Worm (Caenorhabditis elegans) whole organism, L4 larva: ENCODE measurements around the gene H37A05.4.
A peak's percentile ranks its signal among the peaks of the same experiment; 100 is the strongest.

ENCODE experiments used
- F26F4.8 ChIP-seq: fragments of 200-800 bp; sonication (Bioruptor generic); conservative IDR thresholded peaks from 2 replicates; pipeline ENCODE4 v1.3.6; 2022; ENCODE audit warnings: missing genetic modification characterization, missing compliant biosample characterization
- F37D6.2 ChIP-seq: sonication (generic microtip); optimal IDR thresholded peaks from 2 replicates; lab custom pipeline; 2016; ENCODE audit warnings: mild to moderate bottlenecking, missing genetic modification characterization, missing compliant biosample characterization
- F44E2.7 ChIP-seq: fragments of 200-800 bp; sonication (Bioruptor generic); IDR thresholded peaks from 2 replicates; pipeline ENCODE4 v2.1.2; 2022; ENCODE audit warnings: missing genetic modification characterization, missing compliant biosample characterization
- T26A8.4 ChIP-seq: fragments of 200-800 bp; sonication (Bioruptor generic); IDR thresholded peaks from 2 replicates; pipeline ENCODE4 v1.3.6; 2022; ENCODE audit warnings: missing genetic modification characterization, missing compliant biosample characterization
- Y105C5A.15 ChIP-seq: fragments of 200-800 bp; sonication (Bioruptor generic); IDR thresholded peaks from 2 replicates; pipeline ENCODE4 v1.3.6; 2022; ENCODE audit warnings: missing genetic modification characterization, missing compliant biosample characterization
- Y5F2A.4 ChIP-seq: fragments of 200-800 bp; sonication (Bioruptor generic); optimal IDR thresholded peaks from 2 replicates; lab custom pipeline; 2018; ENCODE audit warnings: mild to moderate bottlenecking, missing genetic modification characterization, missing compliant biosample characterization
- ZK337.2 ChIP-seq: fragments of 200-800 bp; sonication (Bioruptor generic); IDR thresholded peaks from 2 replicates; pipeline ENCODE4 v1.3.6; 2022; ENCODE audit warnings: missing genetic modification reagents, missing genetic modification characterization, missing compliant biosample characterization
- ZK546.5 ChIP-seq, 2 experiments: sonication (generic microtip); optimal IDR thresholded peaks; 2 replicates each; lab custom pipeline; 2017; ENCODE audit warnings: missing biosample characterization in 2 of 2, missing genetic modification characterization in 2 of 2
- aha-1 ChIP-seq: fragments of 150-350 bp; peaks from one replicate; lab custom pipeline; 2014; ENCODE audit warnings: missing biosample characterization, missing genetic modification characterization
- aly-2 ChIP-seq: sonication (generic microtip); optimal IDR thresholded peaks from 2 replicates; lab custom pipeline; 2018; ENCODE audit warnings: missing biosample characterization, missing genetic modification characterization
- ama-1 ChIP-seq: fragments of 150-350 bp; optimal IDR thresholded peaks from 2 replicates; lab custom pipeline; 2014; ENCODE audit warnings: inconsistent platforms, mixed read lengths
- attf-4 ChIP-seq: sonication (generic microtip); optimal IDR thresholded peaks from 3 replicates; lab custom pipeline; 2017; ENCODE audit warnings: missing biosample characterization, missing genetic modification characterization
- ceh-20 ChIP-seq: fragments of 200-800 bp; sonication (Bioruptor generic); IDR thresholded peaks from 2 replicates; pipeline ENCODE4 v1.3.6; 2022; ENCODE audit warnings: missing genetic modification reagents, missing genetic modification characterization, missing compliant biosample characterization
- ceh-44 ChIP-seq: fragments of 200-800 bp; sonication (Bioruptor generic); IDR thresholded peaks from 2 replicates; pipeline ENCODE4 v1.3.6; 2022; ENCODE audit warnings: missing genetic modification reagents, missing genetic modification characterization, missing compliant biosample characterization
- ceh-62 ChIP-seq: sonication (generic microtip); optimal IDR thresholded peaks from 2 replicates; lab custom pipeline; 2017; ENCODE audit warnings: missing biosample characterization, missing genetic modification characterization
- ces-1 ChIP-seq: fragments of 150-350 bp; sonication (generic microtip); optimal IDR thresholded peaks from 4 replicates; lab custom pipeline; 2014; ENCODE audit warnings: missing biosample characterization, missing genetic modification reagents, missing genetic modification characterization
- cey-2 ChIP-seq: sonication (generic microtip); optimal IDR thresholded peaks from 3 replicates; lab custom pipeline; 2017; ENCODE audit warnings: missing genetic modification characterization, mild to moderate bottlenecking, missing compliant biosample characterization, antibody characterized with exemption, borderline replicate concordance; ENCODE audit not compliant: insufficient read depth
- ctbp-1 ChIP-seq: fragments of 200-800 bp; sonication (Bioruptor generic); IDR thresholded peaks from 2 replicates; pipeline ENCODE4 v1.3.6; 2022; ENCODE audit warnings: missing genetic modification reagents, missing genetic modification characterization, missing compliant biosample characterization
- dmd-6 ChIP-seq: fragments of 200-800 bp; sonication (Bioruptor generic); IDR thresholded peaks from 2 replicates; pipeline ENCODE4 v1.3.6; 2022; ENCODE audit warnings: missing genetic modification reagents, missing genetic modification characterization, missing compliant biosample characterization
- dmd-8 ChIP-seq: fragments of 200-800 bp; sonication (Bioruptor generic); IDR thresholded peaks from 2 replicates; pipeline ENCODE4 v1.3.6; 2022; ENCODE audit warnings: missing genetic modification characterization, missing compliant biosample characterization
- dpl-1 ChIP-seq: fragments of 150-350 bp; optimal IDR thresholded peaks from 2 replicates; lab custom pipeline; 2014; ENCODE audit warnings: missing biosample characterization, missing genetic modification reagents, missing genetic modification characterization
- fos-1 ChIP-seq: fragments of 150-350 bp; optimal IDR thresholded peaks from 2 replicates; lab custom pipeline; 2014; ENCODE audit warnings: missing biosample characterization, missing genetic modification characterization
- hif-1 ChIP-seq, 2 experiments: sonication (generic microtip); optimal IDR thresholded peaks; 2 replicates each; lab custom pipeline; 2016 to 2017; ENCODE audit warnings: missing compliant biosample characterization in 2 of 2, missing genetic modification characterization in 2 of 2, missing genetic modification reagents in 2 of 2, missing genotype in 2 of 2, mild to moderate bottlenecking in 1 of 2
- hlh-11 ChIP-seq: fragments of 200-800 bp; sonication (Bioruptor generic); optimal IDR thresholded peaks from 2 replicates; lab custom pipeline; 2018; ENCODE audit warnings: mild to moderate bottlenecking, missing genetic modification characterization, missing compliant biosample characterization
- hlh-30 ChIP-seq: sonication (generic microtip); optimal IDR thresholded peaks from 2 replicates; lab custom pipeline; 2017; ENCODE audit warnings: antibody characterized with exemption, mild to moderate bottlenecking, missing genetic modification characterization, missing compliant biosample characterization; ENCODE audit not compliant: insufficient read depth
- hmg-1.1 ChIP-seq: fragments of 200-800 bp; sonication (Bioruptor generic); IDR thresholded peaks from 2 replicates; pipeline ENCODE4 v1.3.6; 2022; ENCODE audit warnings: missing genetic modification reagents, missing genetic modification characterization, missing compliant biosample characterization
- lim-7 ChIP-seq: fragments of 200-800 bp; sonication (Bioruptor generic); IDR thresholded peaks from 2 replicates; pipeline ENCODE4 v1.3.6; 2022; ENCODE audit warnings: missing genetic modification characterization, missing compliant biosample characterization
- lin-1 ChIP-seq: fragments of 200-800 bp; sonication (Bioruptor generic); IDR thresholded peaks from 2 replicates; pipeline ENCODE4 v1.3.6; 2022; ENCODE audit warnings: missing genetic modification reagents, missing genetic modification characterization, missing compliant biosample characterization
- lin-29 ChIP-seq: fragments of 200-800 bp; sonication (Bioruptor generic); IDR thresholded peaks from 2 replicates; pipeline ENCODE4 v1.3.6; 2022; ENCODE audit warnings: missing genetic modification reagents, missing genetic modification characterization, missing compliant biosample characterization
- lin-38 ChIP-seq: fragments of 200-800 bp; sonication (Bioruptor generic); IDR thresholded peaks from 2 replicates; pipeline ENCODE4 v1.3.6; 2022; ENCODE audit warnings: missing genetic modification reagents, missing genetic modification characterization, missing compliant biosample characterization
- lsy-2 ChIP-seq, 2 experiments: fragments of 150-350 bp in 1 of 2; sonication (generic microtip) in 1 of 2; optimal IDR thresholded peaks; 2 replicates each; lab custom pipeline; 2014 to 2017; ENCODE audit warnings: missing biosample characterization in 2 of 2, missing genetic modification characterization in 2 of 2
- madf-5 ChIP-seq, 2 experiments: fragments of 200-800 bp; sonication (Bioruptor generic); IDR thresholded peaks; 2 replicates each; pipeline ENCODE4 v1.3.6; 2022; ENCODE audit warnings: missing compliant biosample characterization in 2 of 2, missing genetic modification characterization in 2 of 2
- mdl-1 ChIP-seq, 2 experiments: fragments of 150-350 bp in 1 of 2; sonication (generic microtip) in 1 of 2; optimal IDR thresholded peaks; 2 replicates each; lab custom pipeline; 2014 to 2017; ENCODE audit warnings: missing biosample characterization in 2 of 2, missing genetic modification characterization in 2 of 2
- mdt-29 ChIP-seq: fragments of 200-800 bp; sonication (Bioruptor generic); IDR thresholded peaks from 2 replicates; pipeline ENCODE4 v1.3.6; 2022; ENCODE audit warnings: missing genetic modification reagents, missing genetic modification characterization, missing compliant biosample characterization
- mxl-3 ChIP-seq: fragments of 200-800 bp; sonication (Bioruptor generic); optimal IDR thresholded peaks from 2 replicates; lab custom pipeline; 2018; ENCODE audit warnings: mild to moderate bottlenecking, missing genetic modification characterization, missing compliant biosample characterization
- nhr-10 ChIP-seq: fragments of 150-350 bp; optimal IDR thresholded peaks from 2 replicates; lab custom pipeline; 2014; ENCODE audit warnings: missing biosample characterization, missing genetic modification characterization
- nhr-102 ChIP-seq: sonication (generic microtip); optimal IDR thresholded peaks from 2 replicates; lab custom pipeline; 2016; ENCODE audit warnings: mild to moderate bottlenecking, missing genetic modification characterization, moderate library complexity, missing compliant biosample characterization
- nhr-28 ChIP-seq: fragments of 150-350 bp; optimal IDR thresholded peaks from 2 replicates; lab custom pipeline; 2014; ENCODE audit warnings: missing biosample characterization, missing genetic modification characterization
- nhr-42 ChIP-seq: fragments of 200-800 bp; sonication (Bioruptor generic); IDR thresholded peaks from 2 replicates; pipeline ENCODE4 v1.3.6; 2022; ENCODE audit warnings: missing genetic modification characterization, missing compliant biosample characterization
- nhr-48 ChIP-seq: sonication (generic microtip); optimal IDR thresholded peaks from 2 replicates; lab custom pipeline; 2016; ENCODE audit warnings: mild to moderate bottlenecking, missing genetic modification characterization, missing compliant biosample characterization
- nhr-6 ChIP-seq: fragments of 150-350 bp; optimal IDR thresholded peaks from 2 replicates; lab custom pipeline; 2014; ENCODE audit warnings: missing biosample characterization, missing genetic modification characterization
- rbr-2 ChIP-seq: sonication (generic microtip); optimal IDR thresholded peaks from 2 replicates; lab custom pipeline; 2016; ENCODE audit warnings: missing genotype, missing genetic modification characterization, missing compliant biosample characterization
- spr-3 ChIP-seq: fragments of 200-800 bp; sonication (Bioruptor generic); optimal IDR thresholded peaks from 2 replicates; lab custom pipeline; 2018; ENCODE audit warnings: mild to moderate bottlenecking, missing genetic modification characterization, missing compliant biosample characterization
- tra-1 ChIP-seq: fragments of 200-800 bp; sonication (Bioruptor generic); IDR thresholded peaks from 2 replicates; pipeline ENCODE4 v1.3.6; 2022; ENCODE audit warnings: missing genetic modification reagents, missing genetic modification characterization, missing compliant biosample characterization
- unc-130 ChIP-seq: sonication (generic microtip); optimal IDR thresholded peaks from 2 replicates; lab custom pipeline; 2016; ENCODE audit warnings: missing genetic modification reagents, missing genetic modification characterization, missing compliant biosample characterization
- unc-62 ChIP-seq, 3 experiments: fragments of 150-350 bp in 1 of 3; sonication (generic microtip); optimal IDR thresholded peaks in 2 of 3; peaks in 1 of 3; 1 replicate in 1 of 3; 2 replicates in 2 of 3; lab custom pipeline; 2014 to 2017; ENCODE audit warnings: missing biosample characterization in 3 of 3, missing genetic modification characterization in 3 of 3, missing genetic modification reagents in 3 of 3, missing genotype in 1 of 3
- zip-2 ChIP-seq: fragments of 150-350 bp; optimal IDR thresholded peaks from 2 replicates; lab custom pipeline; 2014; ENCODE audit warnings: missing biosample characterization, missing genetic modification characterization
- ztf-7 ChIP-seq: fragments of 150-350 bp; optimal IDR thresholded peaks from 2 replicates; lab custom pipeline; 2014; ENCODE audit warnings: missing biosample characterization, missing genetic modification characterization

The H37A05.4 gene

ce11 chrV:13656346-13657254 lies 7.0 kb upstream of the H37A05.4 start:
- TF ChIP-seq ces-1 (GFP tag; lab: Kevin White, UChicago) (no peak), Y5F2A.4 (GFP tag; lab: Kevin White, UChicago) (peak; percentile 10), mxl-3 (GFP tag; lab: Kevin White, UChicago) (peak; percentile 94), dmd-6 (GFP tag; lab: Robert Waterston, UW) (peak; percentile 86), dmd-8 (no peak), fos-1 (tag; lab: Kevin White, UChicago) (no peak), unc-62 (GFP tag; optimal IDR thresholded peaks at IDR 0.05 in 1 of 2; lab: Kevin White, UChicago) (peak in 1 of 2 experiments; percentile 92), unc-62 (tag; optimal IDR thresholded peaks at IDR 0.05; lab: Kevin White, UChicago) (no peak), nhr-6 (tag; lab: Kevin White, UChicago) (peak; percentile 56), zip-2 (tag; lab: Kevin White, UChicago) (no peak), ama-1 (lab: Kevin White, UChicago) (peak; percentile 91), aly-2 (no peak), tra-1 (GFP tag; lab: Robert Waterston, UW) (peak; percentile 78; the same call in 1 of the 2 replicates), T26A8.4 (GFP tag; lab: Robert Waterston, UW) (peak; percentile 38; the same call in 1 of the 2 replicates), nhr-48 (tag; lab: Kevin White, UChicago) (peak; percentile 89), lin-29 (GFP tag; lab: Robert Waterston, UW) (no peak), ceh-62 (tag; lab: Kevin White, UChicago) (no peak), lin-1 (GFP tag; lab: Robert Waterston, UW) (peak; percentile 70), nhr-42 (GFP tag; lab: Robert Waterston, UW) (0 out of 2 replicates have a peak, but pooled peaks have one; percentile 32), nhr-102 (tag; lab: Kevin White, UChicago) (peak; percentile 86), madf-5 (GFP tag; IDR thresholded peaks at IDR 0.05; lab: Robert Waterston, UW) (no peak), dpl-1 (GFP tag; lab: Kevin White, UChicago) (peak; percentile 40), unc-130 (GFP tag; lab: Kevin White, UChicago) (no peak), hif-1 (tag; optimal IDR thresholded peaks at IDR 0.05; lab: Kevin White, UChicago) (peak; percentile 6 to 44), ceh-44 (GFP tag; lab: Robert Waterston, UW) (no peak), attf-4 (peak; percentile 34), F26F4.8 (GFP tag; lab: Robert Waterston, UW) (0 out of 2 replicates have a peak, but pooled peaks have one; percentile 6), F44E2.7 (GFP tag; lab: Robert Waterston, UW) (no peak), ctbp-1 (GFP tag; lab: Robert Waterston, UW) (no peak), lin-38 (GFP tag; lab: Robert Waterston, UW) (peak; percentile 6; the same call in 1 of the 2 replicates), hlh-11 (tag; lab: Kevin White, UChicago) (peak; percentile 96), lim-7 (GFP tag; lab: Robert Waterston, UW) (0 out of 2 replicates have a peak, but pooled peaks have one; percentile 35), mdl-1 (tag; optimal IDR thresholded peaks at IDR 0.05; lab: Kevin White, UChicago) (peak; percentile 72 to 93), nhr-10 (tag; lab: Kevin White, UChicago) (peak; percentile 84), cey-2 (tag; lab: Kevin White, UChicago) (peak; percentile 77), F37D6.2 (tag; lab: Kevin White, UChicago) (no peak), hmg-1.1 (GFP tag; lab: Robert Waterston, UW) (0 out of 2 replicates have a peak, but pooled peaks have one; percentile 24), aha-1 (tag; lab: Kevin White, UChicago) (peak; percentile 99), lsy-2 (tag; optimal IDR thresholded peaks at IDR 0.05; lab: Kevin White, UChicago) (peak; percentile 46 to 51), mdt-29 (peak; percentile 74), nhr-28 (tag; lab: Kevin White, UChicago) (peak; percentile 97), ZK546.5 (tag; optimal IDR thresholded peaks at IDR 0.05; lab: Kevin White, UChicago) (no peak), ceh-20 (GFP tag; lab: Robert Waterston, UW) (peak; percentile 57; the same call in 1 of the 2 replicates), spr-3 (peak; percentile 29), Y105C5A.15 (GFP tag; lab: Robert Waterston, UW) (0 out of 2 replicates have a peak, but pooled peaks have one; percentile 44), rbr-2 (tag; lab: Kevin White, UChicago) (peak; percentile 1), hlh-30 (tag; lab: Kevin White, UChicago) (peak; percentile 83), ZK337.2 (GFP tag; lab: Robert Waterston, UW) (0 out of 2 replicates have a peak, but pooled peaks have one; percentile 2), ztf-7 (tag; lab: Kevin White, UChicago) (no peak)
